Worm (Caenorhabditis elegans) whole organism, midembryonic: Measurements from ENCODE around the gene C36C5.15.

Experiments
- T22C8.4 ChIP-seq: fragments of 200-800 bp; sonication (Bioruptor generic); IDR thresholded peaks from 2 replicates; pipeline ENCODE4 v1.3.6; 2022; ENCODE audit warnings: missing genetic modification characterization, missing compliant biosample characterization
- cog-1 ChIP-seq: sonication (generic microtip); optimal IDR thresholded peaks from 2 replicates; lab custom pipeline; 2016; ENCODE audit warnings: missing genetic modification characterization, missing compliant biosample characterization
- flt-1 ChIP-seq: fragments of 200-800 bp; sonication (Bioruptor generic); IDR thresholded peaks from 2 replicates; pipeline ENCODE4 v1.3.6; 2022; ENCODE audit warnings: missing genetic modification characterization, missing compliant biosample characterization
- med-1 ChIP-seq: sonication (generic microtip); optimal IDR thresholded peaks from 2 replicates; lab custom pipeline; 2017; ENCODE audit warnings: missing genetic modification characterization, mild to moderate bottlenecking, missing compliant biosample characterization, antibody characterized with exemption, missing genetic modification reagents; ENCODE audit not compliant: insufficient read depth
- ref-1 ChIP-seq: fragments of 200-800 bp; sonication (Bioruptor generic); conservative IDR thresholded peaks from 2 replicates; pipeline ENCODE4 v1.3.6; 2022; ENCODE audit warnings: missing genetic modification reagents, missing genetic modification characterization, missing compliant biosample characterization
- tab-1 ChIP-seq: fragments of 200-800 bp; sonication (Bioruptor generic); IDR thresholded peaks from 2 replicates; pipeline ENCODE4 v1.3.6; 2022; ENCODE audit warnings: missing genetic modification characterization, missing compliant biosample characterization
- ztf-23 ChIP-seq: fragments of 200-800 bp; sonication (Bioruptor generic); IDR thresholded peaks from 2 replicates; pipeline ENCODE4 v1.3.6; 2022; ENCODE audit warnings: missing genetic modification reagents, missing genetic modification characterization, missing compliant biosample characterization
- ztf-29 ChIP-seq: fragments of 200-800 bp; sonication (Bioruptor generic); IDR thresholded peaks from 2 replicates; pipeline ENCODE4 v1.3.6; 2022; ENCODE audit warnings: missing genetic modification reagents, missing genetic modification characterization, missing compliant biosample characterization

ce11 chrV:3188043-3188442, 19.5 kb upstream of the C36C5.15 start, which contains the start of gene lag-2:
- TF ChIP-seq ref-1 (GFP tag; lab: Robert Waterston, UW) (no peak), cog-1 (no peak), tab-1 (GFP tag; lab: Robert Waterston, UW) (no peak), flt-1 (GFP tag; lab: Robert Waterston, UW) (no peak), ztf-23 (GFP tag; lab: Robert Waterston, UW) (no peak), T22C8.4 (GFP tag; lab: Robert Waterston, UW) (no peak), med-1 (GFP tag; lab: Kevin White, UChicago) (no peak), ztf-29 (GFP tag; lab: Robert Waterston, UW) (no peak)
